Fruit fly (Drosophila melanogaster): Measurements from ENCODE around the gene CG32376.

DNA sequence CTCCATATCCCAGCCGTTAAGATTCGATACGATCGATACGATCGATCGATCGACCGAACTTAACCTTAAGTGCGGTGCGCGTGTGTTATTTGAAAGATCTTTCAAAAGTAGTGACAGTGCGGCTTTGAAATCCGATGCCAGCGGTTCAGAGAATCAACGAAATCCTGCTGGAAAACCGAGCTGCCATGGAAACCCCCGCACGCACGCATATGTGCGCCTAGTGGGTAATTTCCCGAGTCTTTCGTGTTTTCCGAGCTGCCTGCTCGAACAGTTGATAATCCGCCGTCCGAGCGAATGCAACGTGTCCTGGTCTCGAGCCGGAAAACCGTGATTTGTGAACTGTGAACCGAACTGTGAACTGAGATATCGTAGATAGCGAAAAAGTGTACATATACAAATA, 23.0 kb downstream of the CG32376 start:
- TF ChIP-seq Oaz (GFP tag; IDR thresholded peaks at IDR 0.05) = no peak
- TF ChIP-seq tin (GFP tag; optimal IDR thresholded peaks at IDR 0.05) = no peak
- no peak for TF ChIP-seq Neu2 (GFP tag; optimal IDR thresholded peaks at IDR 0.05; ENCODE audit: borderline replicate concordance)
- TF ChIP-seq cato (GFP tag; optimal IDR thresholded peaks at IDR 0.05; ENCODE audit: borderline replicate concordance) = no peak
- TF ChIP-seq dan (GFP tag; IDR thresholded peaks at IDR 0.05) = no peak
- TF ChIP-seq Poxn (GFP tag; IDR thresholded peaks at IDR 0.05) = no peak
- no peak for TF ChIP-seq CG13287 (GFP tag; IDR thresholded peaks at IDR 0.05; ENCODE audit: partially characterized antibody)
- no peak for TF ChIP-seq schlank (tag; optimal IDR thresholded peaks at IDR 0.05)
- no peak for TF ChIP-seq Hmr (GFP tag; optimal IDR thresholded peaks at IDR 0.05)
